Fruit fly (Drosophila melanogaster) whole organism, embryonic: ENCODE data around the gene CG13086.
A peak's percentile ranks its signal among the peaks of the same experiment; 100 is the strongest.

Experiments
- B-H2 ChIP-seq: fragments of 200-800 bp; sonication (Bioruptor generic); optimal IDR thresholded peaks from 2 replicates; lab custom pipeline; 2018; ENCODE audit warnings: missing biosample characterization, mild to moderate bottlenecking, missing genetic modification characterization
- CG10959 ChIP-seq: fragments of 200-800 bp; sonication (Bioruptor generic); IDR thresholded peaks from 2 replicates; pipeline ENCODE4 v1.3.6; 2022; ENCODE audit warnings: missing biosample characterization, missing genetic modification characterization
- CG12071 ChIP-seq: fragments of 200-800 bp; sonication (Bioruptor generic); optimal IDR thresholded peaks from 3 replicates; lab custom pipeline; 2018; ENCODE audit warnings: missing biosample characterization, mild to moderate bottlenecking, missing genetic modification characterization
- CG13287 ChIP-seq: fragments of 200-800 bp; sonication (Bioruptor generic); IDR thresholded peaks from 2 replicates; pipeline ENCODE4 v1.3.6; 2022; ENCODE audit warnings: missing biosample characterization, missing genetic modification characterization; ENCODE audit not compliant: partially characterized antibody
- CG13424 ChIP-seq: fragments of 200-800 bp; sonication (Bioruptor generic); optimal IDR thresholded peaks from 2 replicates; lab custom pipeline; 2019; ENCODE audit warnings: missing biosample characterization, mild to moderate bottlenecking, missing genetic modification characterization, moderate library complexity
- CG14667 ChIP-seq: fragments of 200-800 bp; sonication (Bioruptor generic); IDR thresholded peaks from 2 replicates; pipeline ENCODE4 v1.3.6; 2022; ENCODE audit warnings: missing biosample characterization, missing genetic modification characterization
- CG14710 ChIP-seq: fragments of 200-800 bp; sonication (Bioruptor generic); optimal IDR thresholded peaks from 3 replicates; lab custom pipeline; 2019; ENCODE audit warnings: missing biosample characterization, mild to moderate bottlenecking, missing genetic modification characterization, moderate library complexity
- CG1529 ChIP-seq: fragments of 200-800 bp; sonication (Bioruptor generic); optimal IDR thresholded peaks from 3 replicates; lab custom pipeline; 2018; ENCODE audit warnings: missing biosample characterization, missing genetic modification characterization
- CG16779 ChIP-seq: fragments of 200-800 bp; sonication (Bioruptor generic); IDR thresholded peaks from 2 replicates; pipeline ENCODE4 v1.3.6; 2022; ENCODE audit warnings: missing biosample characterization, missing genetic modification characterization
- CG16815 ChIP-seq: fragments of 200-800 bp; sonication (Bioruptor generic); optimal IDR thresholded peaks from 3 replicates; lab custom pipeline; 2017; ENCODE audit warnings: missing biosample characterization, mild to moderate bottlenecking, missing genetic modification characterization
- CG17802 ChIP-seq: fragments of 200-800 bp; sonication (Bioruptor generic); optimal IDR thresholded peaks from 2 replicates; lab custom pipeline; 2018; ENCODE audit warnings: missing biosample characterization, mild to moderate bottlenecking, missing genetic modification characterization, moderate library complexity
- CG17912 ChIP-seq: fragments of 200-800 bp; sonication (Bioruptor generic); optimal IDR thresholded peaks from 2 replicates; lab custom pipeline; 2018; ENCODE audit warnings: missing biosample characterization, mild to moderate bottlenecking, missing genetic modification characterization
- CG18476 ChIP-seq: fragments of 200-800 bp; sonication (Bioruptor generic); optimal IDR thresholded peaks from 2 replicates; lab custom pipeline; 2016; ENCODE audit warnings: missing biosample characterization, mild to moderate bottlenecking, missing genetic modification characterization
- CG31224 ChIP-seq: fragments of 200-800 bp; sonication (Bioruptor generic); IDR thresholded peaks from 2 replicates; pipeline ENCODE4 v1.3.6; 2022; ENCODE audit warnings: missing biosample characterization, missing genetic modification characterization
- CG3838 ChIP-seq: fragments of 200-800 bp; sonication (Bioruptor generic); optimal IDR thresholded peaks from 3 replicates; lab custom pipeline; 2016; ENCODE audit warnings: missing biosample characterization, missing genetic modification characterization
- CG4282 ChIP-seq: fragments of 200-800 bp; sonication (Bioruptor generic); optimal IDR thresholded peaks from 2 replicates; lab custom pipeline; 2016; ENCODE audit warnings: missing biosample characterization, missing genetic modification characterization
- CG4404 ChIP-seq: fragments of 200-800 bp; sonication (Bioruptor generic); IDR thresholded peaks from 2 replicates; pipeline ENCODE4 v1.3.6; 2022; ENCODE audit warnings: missing biosample characterization, missing genetic modification characterization
- CG7928 ChIP-seq: fragments of 200-800 bp; sonication (Bioruptor generic); optimal IDR thresholded peaks from 2 replicates; lab custom pipeline; 2017; ENCODE audit warnings: missing biosample characterization, mild to moderate bottlenecking, missing genetic modification characterization
- CG8388 ChIP-seq: fragments of 200-800 bp; sonication (Bioruptor generic); optimal IDR thresholded peaks from 2 replicates; lab custom pipeline; 2019; ENCODE audit warnings: missing biosample characterization, mild to moderate bottlenecking, missing genetic modification characterization, moderate library complexity
- Dad ChIP-seq: fragments of 200-800 bp; sonication (Bioruptor generic); optimal IDR thresholded peaks from 3 replicates; lab custom pipeline; 2016; ENCODE audit warnings: missing biosample characterization, missing genetic modification characterization
- Dip3 ChIP-seq: fragments of 200-800 bp; sonication (Bioruptor generic); optimal IDR thresholded peaks from 3 replicates; lab custom pipeline; 2016; ENCODE audit warnings: missing biosample characterization, missing genetic modification characterization
- Doc3 ChIP-seq: fragments of 200-800 bp; sonication (Bioruptor generic); IDR thresholded peaks from 3 replicates; pipeline ENCODE4 v1.3.6; 2022; ENCODE audit warnings: missing biosample characterization, missing genetic modification characterization; ENCODE audit not compliant: partially characterized antibody
- GATAe ChIP-seq: fragments of 200-800 bp; sonication (Bioruptor generic); conservative IDR thresholded peaks from 2 replicates; pipeline ENCODE4 v1.3.6; 2022; ENCODE audit warnings: missing biosample characterization, missing genetic modification characterization
- HLH3B ChIP-seq: fragments of 200-800 bp; sonication (Bioruptor generic); IDR thresholded peaks from 2 replicates; pipeline ENCODE4 v1.3.6; 2022; ENCODE audit warnings: missing biosample characterization, missing genetic modification characterization
- HLH4C ChIP-seq: fragments of 200-800 bp; sonication (Bioruptor generic); IDR thresholded peaks from 3 replicates; pipeline ENCODE4 v1.3.6; 2022; ENCODE audit warnings: missing biosample characterization, missing genetic modification characterization; ENCODE audit not compliant: partially characterized antibody
- Jarid2 ChIP-seq: fragments of 200-800 bp; sonication (Bioruptor generic); optimal IDR thresholded peaks from 3 replicates; lab custom pipeline; 2017; ENCODE audit warnings: mild to moderate bottlenecking, missing biosample characterization, missing genetic modification reagents, missing genetic modification characterization
- Lim3 ChIP-seq: fragments of 200-800 bp; sonication (Bioruptor generic); IDR thresholded peaks from 2 replicates; pipeline ENCODE4 v1.3.6; 2022; ENCODE audit warnings: missing biosample characterization, missing genetic modification characterization
- MTF-1 ChIP-seq: fragments of 200-800 bp; sonication (Bioruptor generic); optimal IDR thresholded peaks from 2 replicates; lab custom pipeline; 2018; ENCODE audit warnings: missing biosample characterization, mild to moderate bottlenecking, missing genetic modification characterization, borderline replicate concordance
- Meics ChIP-seq: fragments of 200-800 bp; sonication (Bioruptor generic); optimal IDR thresholded peaks from 2 replicates; lab custom pipeline; 2017; ENCODE audit warnings: missing biosample characterization, mild to moderate bottlenecking, missing genetic modification characterization
- Sox100B ChIP-seq: fragments of 200-800 bp; sonication (Bioruptor generic); optimal IDR thresholded peaks from 3 replicates; lab custom pipeline; 2018; ENCODE audit warnings: missing biosample characterization, mild to moderate bottlenecking, missing genetic modification characterization
- Spps ChIP-seq: fragments of 200-800 bp; sonication (Bioruptor generic); optimal IDR thresholded peaks from 2 replicates; lab custom pipeline; 2018; ENCODE audit warnings: missing biosample characterization, mild to moderate bottlenecking, missing genetic modification characterization
- Ssrp ChIP-seq: fragments of 200-800 bp; sonication (Bioruptor generic); optimal IDR thresholded peaks from 2 replicates; lab custom pipeline; 2018; ENCODE audit warnings: missing biosample characterization, mild to moderate bottlenecking, missing genetic modification characterization, moderate library complexity
- Stat92E ChIP-seq, 3 experiments: fragments of >200 bp in 2 of 3; fragments of 200-800 bp in 1 of 3; sonication (Bioruptor generic) in 1 of 3; optimal IDR thresholded peaks; 2 replicates each; lab custom pipeline; 2017 to 2019; ENCODE audit warnings: missing biosample characterization in 3 of 3, missing genetic modification characterization in 3 of 3, mild to moderate bottlenecking in 1 of 3, moderate library complexity in 1 of 3
- TFAM ChIP-seq: fragments of 200-800 bp; sonication (Bioruptor generic); optimal IDR thresholded peaks from 2 replicates; lab custom pipeline; 2017; ENCODE audit warnings: missing biosample characterization, missing genetic modification characterization, inconsistent platforms
- ase ChIP-seq: fragments of 200-800 bp; sonication (Bioruptor generic); IDR thresholded peaks from 3 replicates; pipeline ENCODE4 v1.3.6; 2022; ENCODE audit warnings: missing biosample characterization, missing genetic modification characterization
- bowl ChIP-seq: fragments of 200-800 bp; sonication (Bioruptor generic); IDR thresholded peaks from 2 replicates; pipeline ENCODE4 v1.3.6; 2022; ENCODE audit warnings: missing biosample characterization, missing genetic modification characterization
- dysf ChIP-seq: fragments of 200-800 bp; sonication (Bioruptor generic); IDR thresholded peaks from 3 replicates; pipeline ENCODE4 v1.3.6; 2022; ENCODE audit warnings: missing biosample characterization, missing genetic modification characterization
- fd3F ChIP-seq: fragments of 200-800 bp; sonication (Bioruptor generic); optimal IDR thresholded peaks from 2 replicates; lab custom pipeline; 2018; ENCODE audit warnings: missing biosample characterization, mild to moderate bottlenecking, missing genetic modification characterization, moderate library complexity
- hbn ChIP-seq: fragments of 200-800 bp; sonication (Bioruptor generic); IDR thresholded peaks from 2 replicates; pipeline ENCODE4 v1.3.6; 2022; ENCODE audit warnings: missing biosample characterization, missing genetic modification characterization; ENCODE audit not compliant: partially characterized antibody
- inv ChIP-seq: fragments of 200-800 bp; sonication (Bioruptor generic); IDR thresholded peaks from 2 replicates; pipeline ENCODE4 v1.3.6; 2022; ENCODE audit warnings: missing biosample characterization, missing genetic modification characterization; ENCODE audit not compliant: partially characterized antibody
- lab ChIP-seq: fragments of 200-800 bp; sonication (Bioruptor generic); optimal IDR thresholded peaks from 3 replicates; lab custom pipeline; 2017; ENCODE audit warnings: missing biosample characterization, missing genetic modification characterization, mild to moderate bottlenecking, moderate library complexity, missing genetic modification reagents
- nmo ChIP-seq: fragments of 200-800 bp; sonication (Bioruptor generic); optimal IDR thresholded peaks from 2 replicates; lab custom pipeline; 2018; ENCODE audit warnings: missing biosample characterization, mild to moderate bottlenecking, missing genetic modification characterization, moderate library complexity
- sc ChIP-seq, 3 experiments: fragments of >200 bp in 2 of 3; fragments of 200-800 bp in 1 of 3; sonication (Bioruptor generic) in 1 of 3; optimal IDR thresholded peaks; 2 replicates in 2 of 3; 3 replicates in 1 of 3; lab custom pipeline; 2017; ENCODE audit warnings: mild to moderate bottlenecking in 1 of 3, missing biosample characterization in 1 of 3, missing genetic modification characterization in 1 of 3, missing genetic modification reagents in 1 of 3
- sens-2 ChIP-seq: fragments of 200-800 bp; sonication (Bioruptor generic); IDR thresholded peaks from 2 replicates; pipeline ENCODE4 v1.3.6; 2022; ENCODE audit warnings: missing biosample characterization, missing genetic modification characterization
- sr ChIP-seq: fragments of 200-800 bp; sonication (Bioruptor generic); IDR thresholded peaks from 3 replicates; pipeline ENCODE4 v1.3.6; 2022; ENCODE audit warnings: missing biosample characterization, missing genetic modification characterization
- stwl ChIP-seq: fragments of 200-800 bp; sonication (Bioruptor generic); optimal IDR thresholded peaks from 3 replicates; lab custom pipeline; 2018; ENCODE audit warnings: missing biosample characterization, mild to moderate bottlenecking, missing genetic modification characterization, moderate library complexity
- vvl ChIP-seq: fragments of 200-800 bp; sonication (Bioruptor generic); IDR thresholded peaks from 2 replicates; pipeline ENCODE4 v1.3.6; 2022; ENCODE audit warnings: missing biosample characterization, missing genetic modification characterization

The CG13086 gene

DNA sequence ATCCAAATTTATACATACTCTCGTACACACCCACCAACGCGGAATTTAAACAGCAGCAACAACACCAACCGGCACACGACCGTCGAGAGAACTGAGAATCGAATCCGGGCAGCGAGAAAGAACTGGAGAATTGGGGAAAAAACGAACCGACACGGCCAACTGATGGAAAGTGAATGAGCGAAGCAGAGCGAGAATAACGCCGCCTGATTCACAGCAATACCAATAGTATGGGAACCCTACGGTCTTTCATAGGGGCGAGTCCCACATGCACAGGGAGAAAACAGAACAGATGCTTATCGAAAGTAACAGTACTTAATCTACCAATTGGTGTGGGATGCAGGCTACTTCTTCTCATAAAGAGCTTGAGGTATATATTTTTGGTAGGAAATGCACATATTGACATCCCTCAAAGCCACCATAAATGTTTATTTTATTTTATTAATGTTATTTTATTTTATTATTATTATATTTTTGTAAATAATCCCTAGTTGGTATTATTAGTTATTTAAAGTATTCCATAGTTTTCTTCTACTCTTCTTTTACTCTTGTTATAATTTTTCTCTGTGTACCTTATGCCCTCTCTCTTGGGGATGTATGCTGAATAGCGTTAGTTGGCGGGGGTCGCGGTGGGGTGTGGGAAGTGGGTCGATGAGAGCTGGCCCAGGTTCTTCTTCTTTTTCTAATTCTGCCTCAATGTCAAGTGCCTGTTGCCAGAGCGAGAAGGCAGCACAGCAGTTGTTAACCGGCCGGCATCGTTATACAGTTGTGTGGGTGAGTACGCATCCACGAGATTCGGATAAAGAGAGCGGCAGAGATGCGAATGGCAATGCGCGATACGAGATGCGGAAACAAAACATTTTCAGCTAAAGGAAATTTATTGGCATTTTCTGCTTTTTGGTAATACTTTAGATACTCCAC, 34.4 kb downstream of the CG13086 start, which contains the start of gene CG17544 (continued):
- TF ChIP-seq CG14710 (peak; percentile 83), CG18476 (no peak), B-H2 (GFP tag; lab: Kevin White, UChicago) (peak; percentile 52), hbn (no peak), CG16779 (GFP tag; lab: Robert Waterston, UW) (peak; percentile 57; the same call in 1 of the 2 replicates), sc (optimal IDR thresholded peaks at IDR 0.05; lab: Kevin White, UChicago) (no peak), sc (GFP tag; optimal IDR thresholded peaks at IDR 0.05; lab: Kevin White, UChicago) (peak; percentile 78), CG7928 (no peak), lab (GFP tag; lab: Kevin White, UChicago) (peak; percentile 91), Jarid2 (GFP tag; lab: Kevin White, UChicago) (peak; percentile 64), CG17802 (peak; percentile 4), CG8388 (peak; percentile 68), CG16815 (GFP tag; lab: Kevin White, UChicago) (peak; percentile 80), Doc3 (no peak), CG17912 (GFP tag; lab: Kevin White, UChicago) (peak; percentile 44), TFAM (GFP tag; lab: Kevin White, UChicago) (no peak), Stat92E (GFP tag; optimal IDR thresholded peaks at IDR 0.05; lab: Kevin White, UChicago) (no peak), CG4404 (GFP tag; lab: Robert Waterston, UW) (peak; percentile 67), CG13424 (tag; lab: Kevin White, UChicago) (peak; percentile 89), HLH4C (no peak), ase (GFP tag; lab: Robert Waterston, UW) (peak; percentile 49; the same call in 1 of the 3 replicates), CG31224 (GFP tag; lab: Robert Waterston, UW) (peak; percentile 46; the same call in 1 of the 2 replicates), CG1529 (GFP tag; lab: Kevin White, UChicago) (no peak), CG3838 (GFP tag; lab: Kevin White, UChicago) (no peak), sr (peak; percentile 62), Ssrp (tag; lab: Kevin White, UChicago) (peak; percentile 76), stwl (no peak), Lim3 (GFP tag; lab: Robert Waterston, UW) (no peak), CG4282 (GFP tag; lab: Kevin White, UChicago) (no peak), CG14667 (GFP tag; lab: Robert Waterston, UW) (peak; percentile 33; the same call in 1 of the 2 replicates), CG12071 (GFP tag; lab: Kevin White, UChicago) (peak; percentile 35), HLH3B (GFP tag; lab: Robert Waterston, UW) (no peak), GATAe (no peak), Meics (GFP tag; lab: Kevin White, UChicago) (peak; percentile 88), Spps (tag; lab: Kevin White, UChicago) (peak; percentile 45), nmo (GFP tag; lab: Kevin White, UChicago) (peak; percentile 56), bowl (no peak), Sox100B (peak; percentile 88), dysf (GFP tag; lab: Robert Waterston, UW) (peak; percentile 72), Dip3 (GFP tag; lab: Kevin White, UChicago) (no peak), CG13287 (peak; percentile 49; the same call in 1 of the 2 replicates), inv (GFP tag; lab: Robert Waterston, UW) (no peak), MTF-1 (GFP tag; lab: Kevin White, UChicago) (peak; percentile 32), vvl (GFP tag; lab: Robert Waterston, UW) (peak; percentile 55), Dad (GFP tag; lab: Kevin White, UChicago) (no peak), sens-2 (peak; percentile 60; the same call in 1 of the 2 replicates), fd3F (GFP tag; lab: Kevin White, UChicago) (peak; percentile 53), CG10959 (GFP tag; lab: Robert Waterston, UW) (no peak)
